Worm (Caenorhabditis elegans) whole organism, L3 larva: ENCODE measurements around the gene tam-1.

Experiments used
- R02D3.7 ChIP-seq: fragments of 150-350 bp; optimal IDR thresholded peaks from 2 replicates; lab custom pipeline; 2014; ENCODE audit warnings: missing biosample characterization, missing genetic modification characterization
- ama-1 ChIP-seq: fragments of 150-350 bp; optimal IDR thresholded peaks from 2 replicates; lab custom pipeline; 2018
- ceh-16 ChIP-seq: sonication (generic microtip); optimal IDR thresholded peaks from 2 replicates; lab custom pipeline; 2017; ENCODE audit warnings: missing biosample characterization, missing genetic modification characterization
- ceh-28 ChIP-seq: fragments of 150-350 bp; optimal IDR thresholded peaks from 2 replicates; lab custom pipeline; 2014; ENCODE audit warnings: missing biosample characterization, missing genetic modification reagents, missing genetic modification characterization
- ceh-82 ChIP-seq: fragments of 150-350 bp; optimal IDR thresholded peaks from 2 replicates; lab custom pipeline; 2014; ENCODE audit warnings: missing biosample characterization, missing genetic modification characterization
- ceh-9 ChIP-seq: sonication (generic microtip); optimal IDR thresholded peaks from 2 replicates; lab custom pipeline; 2018; ENCODE audit warnings: missing biosample characterization, missing genetic modification characterization
- daf-12 ChIP-seq: fragments of 150-350 bp; optimal IDR thresholded peaks from 2 replicates; lab custom pipeline; 2014; ENCODE audit warnings: missing biosample characterization, missing genetic modification reagents, missing genetic modification characterization
- egl-5 ChIP-seq: fragments of 150-350 bp; optimal IDR thresholded peaks from 2 replicates; lab custom pipeline; 2017; ENCODE audit warnings: missing biosample characterization, missing genetic modification reagents, missing genetic modification characterization, inconsistent platforms
- elt-2 ChIP-seq: sonication (generic microtip); optimal IDR thresholded peaks from 2 replicates; lab custom pipeline; 2016; ENCODE audit warnings: missing genetic modification reagents, mild to moderate bottlenecking, missing genetic modification characterization, missing compliant biosample characterization
- elt-3 ChIP-seq, 3 experiments: fragments of 150-350 bp in 1 of 3; sonication (generic microtip) in 2 of 3; optimal IDR thresholded peaks; 2 replicates in 2 of 3; 4 replicates in 1 of 3; lab custom pipeline; 2014 to 2017; ENCODE audit warnings: missing biosample characterization in 3 of 3, missing genetic modification characterization in 3 of 3
- eor-1 ChIP-seq, 2 experiments: fragments of 150-350 bp; optimal IDR thresholded peaks; 2 replicates each; lab custom pipeline; 2014 to 2018; ENCODE audit warnings: missing biosample characterization in 2 of 2, missing genetic modification characterization in 2 of 2
- fkh-10 ChIP-seq: sonication (generic microtip); optimal IDR thresholded peaks from 2 replicates; lab custom pipeline; 2017; ENCODE audit warnings: missing biosample characterization, missing genetic modification reagents, missing genetic modification characterization
- fkh-2 ChIP-seq: fragments of 150-350 bp; optimal IDR thresholded peaks from 2 replicates; lab custom pipeline; 2014; ENCODE audit warnings: missing biosample characterization, missing genetic modification reagents, missing genetic modification characterization
- fos-1 ChIP-seq: fragments of 150-350 bp; optimal IDR thresholded peaks from 2 replicates; lab custom pipeline; 2014; ENCODE audit warnings: missing biosample characterization, missing genetic modification characterization
- jun-1 ChIP-seq: fragments of 150-350 bp; optimal IDR thresholded peaks from 2 replicates; lab custom pipeline; 2014; ENCODE audit warnings: missing biosample characterization, missing genetic modification reagents, missing genetic modification characterization
- lin-15B ChIP-seq: fragments of 150-350 bp; optimal IDR thresholded peaks from 2 replicates; lab custom pipeline; 2014; ENCODE audit warnings: missing biosample characterization, missing genetic modification characterization
- lin-39 ChIP-seq: fragments of 150-350 bp; optimal IDR thresholded peaks from 2 replicates; lab custom pipeline; 2018; ENCODE audit warnings: missing biosample characterization, missing genetic modification reagents, missing genetic modification characterization
- lsy-12 ChIP-seq: sonication (generic microtip); optimal IDR thresholded peaks from 2 replicates; lab custom pipeline; 2016; ENCODE audit warnings: mild to moderate bottlenecking, missing genetic modification characterization, missing compliant biosample characterization
- mdl-1 ChIP-seq: fragments of 150-350 bp; optimal IDR thresholded peaks from 2 replicates; lab custom pipeline; 2014; ENCODE audit warnings: missing biosample characterization, missing genetic modification characterization
- mml-1 ChIP-seq: fragments of 150-350 bp; sonication (generic microtip); optimal IDR thresholded peaks from 3 replicates; lab custom pipeline; 2014; ENCODE audit warnings: missing biosample characterization, missing genetic modification characterization
- nfya-1 ChIP-seq: sonication (generic microtip); optimal IDR thresholded peaks from 2 replicates; lab custom pipeline; 2017; ENCODE audit warnings: missing genetic modification characterization, mild to moderate bottlenecking, missing compliant biosample characterization, antibody characterized with exemption, moderate library complexity; ENCODE audit not compliant: insufficient read depth
- nhr-12 ChIP-seq: fragments of 150-350 bp; optimal IDR thresholded peaks from 2 replicates; lab custom pipeline; 2014; ENCODE audit warnings: missing biosample characterization, missing genetic modification characterization
- nhr-28 ChIP-seq: fragments of 150-350 bp; optimal IDR thresholded peaks from 2 replicates; lab custom pipeline; 2014; ENCODE audit warnings: missing biosample characterization, missing genetic modification characterization
- nhr-43 ChIP-seq: sonication (generic microtip); optimal IDR thresholded peaks from 2 replicates; lab custom pipeline; 2016; ENCODE audit warnings: mild to moderate bottlenecking, missing genetic modification characterization, missing compliant biosample characterization; ENCODE audit not compliant: poor library complexity, severe bottlenecking
- nhr-67 ChIP-seq: fragments of 150-350 bp; optimal IDR thresholded peaks from 2 replicates; lab custom pipeline; 2014; ENCODE audit warnings: missing biosample characterization, missing genetic modification characterization
- nhr-76 ChIP-seq: fragments of 150-350 bp; sonication (generic microtip); optimal IDR thresholded peaks from 5 replicates; lab custom pipeline; 2014; ENCODE audit warnings: missing biosample characterization, missing genetic modification characterization
- nhr-77 ChIP-seq: fragments of 150-350 bp; optimal IDR thresholded peaks from 2 replicates; lab custom pipeline; 2014; ENCODE audit warnings: missing biosample characterization, missing genetic modification characterization
- pqm-1 ChIP-seq: fragments of 150-350 bp; optimal IDR thresholded peaks from 2 replicates; lab custom pipeline; 2017; ENCODE audit warnings: missing biosample characterization, missing genetic modification characterization, inconsistent platforms
- snpc-4 ChIP-seq: fragments of 150-350 bp; optimal IDR thresholded peaks from 2 replicates; lab custom pipeline; 2014; ENCODE audit warnings: missing biosample characterization, missing genetic modification characterization
- unc-39 ChIP-seq: sonication (generic microtip); optimal IDR thresholded peaks from 4 replicates; lab custom pipeline; 2017; ENCODE audit warnings: missing biosample characterization, missing genetic modification characterization
- unc-62 ChIP-seq: fragments of 150-350 bp; sonication (generic microtip); optimal IDR thresholded peaks from 4 replicates; lab custom pipeline; 2014; ENCODE audit warnings: missing biosample characterization, missing genetic modification reagents, missing genetic modification characterization
- zag-1 ChIP-seq: fragments of 150-350 bp; optimal IDR thresholded peaks from 2 replicates; lab custom pipeline; 2014; ENCODE audit warnings: missing biosample characterization, missing genetic modification characterization
- ztf-11 ChIP-seq: fragments of 150-350 bp; optimal IDR thresholded peaks from 2 replicates; lab custom pipeline; 2014; ENCODE audit warnings: missing biosample characterization, missing genetic modification characterization
- ztf-4 ChIP-seq: fragments of 150-350 bp; optimal IDR thresholded peaks from 2 replicates; lab custom pipeline; 2014; ENCODE audit warnings: missing biosample characterization, missing genetic modification characterization

tam-1 gene

ce11 chrV:4960686-4961085 lies 2.2 kb downstream of the tam-1 start:
- no peak for TF ChIP-seq ceh-9 (tag; lab: Kevin White, UChicago)
- no peak for TF ChIP-seq nhr-43
- TF ChIP-seq unc-39: no peak
- no peak for TF ChIP-seq elt-2 (tag; lab: Kevin White, UChicago)
- TF ChIP-seq mdl-1 (tag; lab: Kevin White, UChicago): no peak
- no peak for TF ChIP-seq eor-1 (tag; optimal IDR thresholded peaks at IDR 0.05; lab: Kevin White, UChicago)
- TF ChIP-seq zag-1 (tag; lab: Kevin White, UChicago): no peak
- TF ChIP-seq fkh-10 (GFP tag; lab: Kevin White, UChicago): no peak
- no peak for TF ChIP-seq ceh-82 (tag; lab: Kevin White, UChicago)
- TF ChIP-seq nhr-77 (tag; lab: Kevin White, UChicago): no peak
- no peak for TF ChIP-seq daf-12 (tag; lab: Kevin White, UChicago)
- no peak for TF ChIP-seq fkh-2 (tag; lab: Kevin White, UChicago)
- no peak for TF ChIP-seq nfya-1 (tag; lab: Kevin White, UChicago)
- no peak for TF ChIP-seq unc-62
- TF ChIP-seq nhr-67 (tag; lab: Kevin White, UChicago): no peak
- no peak for TF ChIP-seq jun-1
- TF ChIP-seq lin-15B (tag; lab: Kevin White, UChicago): no peak
- no peak for TF ChIP-seq snpc-4 (tag; lab: Kevin White, UChicago)

- no peak for TF ChIP-seq pqm-1 (tag; lab: Kevin White, UChicago)
- TF ChIP-seq nfya-1 (tag; lab: Kevin White, UChicago): no peak
- TF ChIP-seq nhr-77 (tag; lab: Kevin White, UChicago): no peak
- TF ChIP-seq nhr-28 (tag; lab: Kevin White, UChicago): no peak
- TF ChIP-seq jun-1: no peak
- TF ChIP-seq ceh-9 (tag; lab: Kevin White, UChicago): no peak
- TF ChIP-seq nhr-76 (tag; lab: Kevin White, UChicago): no peak
These were observed 5.3 kb downstream of the tam-1 start for ce11 chrV:4957619-4958018.

- TF ChIP-seq R02D3.7 (tag; lab: Kevin White, UChicago) (no peak), ceh-28 (tag; lab: Kevin White, UChicago) (no peak), nhr-12 (tag; lab: Kevin White, UChicago) (no peak), lsy-12 (tag; lab: Kevin White, UChicago) (no peak), elt-3 (tag; optimal IDR thresholded peaks at IDR 0.05; lab: Kevin White, UChicago) (no peak), unc-39 (no peak), unc-62 (no peak), jun-1 (no peak), ztf-4 (tag; lab: Kevin White, UChicago) (no peak), mdl-1 (tag; lab: Kevin White, UChicago) (no peak), egl-5 (tag; lab: Kevin White, UChicago) (no peak), nhr-28 (tag; lab: Kevin White, UChicago) (no peak), lin-39 (no peak), ceh-16 (tag; lab: Kevin White, UChicago) (no peak), pqm-1 (tag; lab: Kevin White, UChicago) (no peak), daf-12 (tag; lab: Kevin White, UChicago) (no peak), mml-1 (tag; lab: Kevin White, UChicago) (no peak), ama-1 (lab: Kevin White, UChicago) (no peak)
These were observed 6.4 kb downstream of the tam-1 start, which contains the start of gene str-208 for ce11 chrV:4956529-4956928. TSS of gene str-208 (plus strand) at chrV:4956829.

DNA sequence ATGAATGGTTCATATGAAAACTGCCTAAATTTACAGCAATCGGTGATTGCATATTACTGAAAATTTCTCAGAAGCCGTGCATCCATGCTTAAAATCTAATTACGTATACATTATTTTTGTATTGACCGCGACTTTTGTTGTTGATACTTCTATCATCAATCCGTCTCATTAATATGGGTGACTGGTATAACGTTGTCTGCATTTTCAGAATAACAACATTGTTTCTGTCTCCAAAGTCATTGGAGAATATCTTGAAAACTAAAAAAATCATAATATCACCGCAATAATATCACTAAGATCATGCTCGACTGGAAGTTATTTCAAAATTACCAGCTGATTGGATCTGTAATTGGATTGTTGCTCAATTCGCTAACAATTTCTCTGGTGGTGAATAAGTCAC lies 11.5 kb downstream of the tam-1 start, which contains the start of gene str-207:
str-207 (plus strand) TSS at position 301 of the 400 bp plus-strand sequence.
- no peak for TF ChIP-seq ztf-11 (tag; lab: Kevin White, UChicago)
- no peak for TF ChIP-seq jun-1
- TF ChIP-seq eor-1 (tag; optimal IDR thresholded peaks at IDR 0.05; lab: Kevin White, UChicago): no peak
- no peak for TF ChIP-seq nhr-67 (tag; lab: Kevin White, UChicago)
- no peak for TF ChIP-seq egl-5 (tag; lab: Kevin White, UChicago)
- no peak for TF ChIP-seq unc-62
- no peak for TF ChIP-seq nhr-76 (tag; lab: Kevin White, UChicago)
- no peak for TF ChIP-seq daf-12 (tag; lab: Kevin White, UChicago)
- TF ChIP-seq pqm-1 (tag; lab: Kevin White, UChicago): no peak
- TF ChIP-seq fos-1 (tag; lab: Kevin White, UChicago): no peak
- TF ChIP-seq fkh-10 (GFP tag; lab: Kevin White, UChicago): no peak
